Worm (Caenorhabditis elegans) whole organism, young adult: ENCODE results near the gene Y54G9A.5.

Source experiments
- F57C9.4 ChIP-seq: sonication (generic microtip); optimal IDR thresholded peaks from 2 replicates; lab custom pipeline; 2017; ENCODE audit warnings: mild to moderate bottlenecking, missing genetic modification characterization, missing compliant biosample characterization
- Y79H2A.3 ChIP-seq: fragments of 200-800 bp; sonication (Bioruptor generic); conservative IDR thresholded peaks from 2 replicates; pipeline ENCODE4 v1.3.6; 2022; ENCODE audit warnings: missing genetic modification reagents, missing genetic modification characterization, missing compliant biosample characterization
- ama-1 ChIP-seq, 3 experiments: fragments of 150-350 bp in 1 of 3; sonication (generic microtip) in 2 of 3; optimal IDR thresholded peaks; 2 replicates each; lab custom pipeline; 2014 to 2018; ENCODE audit warnings: missing biosample characterization in 2 of 3, missing genetic modification characterization in 2 of 3, missing genetic modification reagents in 2 of 3
- ceh-79 ChIP-seq: sonication (generic microtip); optimal IDR thresholded peaks from 2 replicates; lab custom pipeline; 2017; ENCODE audit warnings: mild to moderate bottlenecking, missing genetic modification characterization, missing compliant biosample characterization
- him-1 ChIP-seq: sonication (generic microtip); optimal IDR thresholded peaks from 2 replicates; lab custom pipeline; 2016; ENCODE audit warnings: missing genotype, missing genetic modification reagents, missing genetic modification characterization, missing compliant biosample characterization
- lsy-27 ChIP-seq: sonication (generic microtip); optimal IDR thresholded peaks from 2 replicates; lab custom pipeline; 2017; ENCODE audit warnings: missing genetic modification characterization, mild to moderate bottlenecking, missing compliant biosample characterization, antibody characterized with exemption, missing genotype, borderline replicate concordance; ENCODE audit not compliant: insufficient read depth
- nhr-80 ChIP-seq: sonication (generic microtip); optimal IDR thresholded peaks from 2 replicates; lab custom pipeline; 2016; ENCODE audit warnings: missing genetic modification characterization, missing compliant biosample characterization
- snpc-1.3 ChIP-seq: sonication (generic microtip); optimal IDR thresholded peaks from 2 replicates; lab custom pipeline; 2017; ENCODE audit warnings: missing genetic modification characterization, mild to moderate bottlenecking, missing compliant biosample characterization, antibody characterized with exemption, moderate library complexity, missing genotype, missing genetic modification reagents; ENCODE audit not compliant: insufficient read depth
- snpc-3.4 ChIP-seq: sonication (generic microtip); optimal IDR thresholded peaks from 2 replicates; lab custom pipeline; 2017; ENCODE audit warnings: missing genetic modification characterization, mild to moderate bottlenecking, missing compliant biosample characterization, antibody characterized with exemption, moderate library complexity, missing genotype, missing genetic modification reagents
- snpc-4 ChIP-seq, 5 experiments: fragments of 150-350 bp in 1 of 5; sonication (generic microtip) in 4 of 5; optimal IDR thresholded peaks; 2 replicates each; lab custom pipeline; 2014 to 2018; ENCODE audit warnings: missing genetic modification characterization in 5 of 5, missing biosample characterization in 3 of 5, antibody characterized with exemption in 2 of 5, mild to moderate bottlenecking in 2 of 5, missing compliant biosample characterization in 2 of 5, missing genotype in 2 of 5, moderate library complexity in 2 of 5, missing genetic modification reagents in 1 of 5
- somi-1 ChIP-seq: fragments of 200-800 bp; sonication (Bioruptor generic); optimal IDR thresholded peaks from 2 replicates; lab custom pipeline; 2018; ENCODE audit warnings: mild to moderate bottlenecking, missing genetic modification characterization, missing compliant biosample characterization
- unc-62 ChIP-seq: fragments of 150-350 bp; optimal IDR thresholded peaks from 2 replicates; lab custom pipeline; 2014; ENCODE audit warnings: missing biosample characterization, missing genetic modification reagents, missing genetic modification characterization

ce11 chrII:13729416-13729815 is 6.6 kb downstream of the Y54G9A.5 start, which contains the start of gene Y54G9A.9:
- TF ChIP-seq snpc-1.3 (tag; lab: Kevin White, UChicago) (no peak), nhr-80 (tag; lab: Kevin White, UChicago) (no peak), ama-1 (optimal IDR thresholded peaks at IDR 0.05; lab: Kevin White, UChicago) (no peak), ama-1 (GFP tag; optimal IDR thresholded peaks at IDR 0.05; lab: Kevin White, UChicago) (no peak), lsy-27 (tag; lab: Kevin White, UChicago) (no peak), him-1 (no peak), Y79H2A.3 (GFP tag; lab: Robert Waterston, UW) (no peak), somi-1 (no peak), snpc-4 (GFP tag; optimal IDR thresholded peaks at IDR 0.05; lab: Kevin White, UChicago) (no peak), snpc-4 (tag; optimal IDR thresholded peaks at IDR 0.05; lab: Kevin White, UChicago) (no peak), ceh-79 (tag; lab: Kevin White, UChicago) (no peak), unc-62 (GFP tag; lab: Kevin White, UChicago) (no peak), F57C9.4 (tag; lab: Kevin White, UChicago) (no peak), snpc-3.4 (tag; lab: Kevin White, UChicago) (no peak)
